1 fruit fly cellular context compared by ENCODE assay signal in genomic region chrX:19317058-19317767, dm6.
TF ChIP-seq lines count a peak whose summit lies in the region.

No protein-coding gene starts in this region.

TF ChIP-seq in whole organism, embryonic, 481 proteins besides CTCF, POLR2A, EP300 and RAD21 (continued from another document and continues in another):
- 0 out of 3 replicates have a peak, but pooled peaks have one; percentile 26 for TF ChIP-seq CG2889 (GFP tag; IDR thresholded peaks at IDR 0.05; lab: Robert Waterston, UW)
- TF ChIP-seq Xrp1 (GFP tag; IDR thresholded peaks at IDR 0.05; lab: Robert Waterston, UW), result 0 out of 2 replicates have a peak, but pooled peaks have one; percentile 30
- peak; percentile 7; the same call in 1 of the 2 replicates for TF ChIP-seq Atf6 (GFP tag; IDR thresholded peaks at IDR 0.05; lab: Robert Waterston, UW)
- TF ChIP-seq ara (GFP tag; IDR thresholded peaks at IDR 0.05; lab: Robert Waterston, UW), result peak; percentile 32; the same call in 1 of the 2 replicates
- TF ChIP-seq CG4730 (GFP tag; IDR thresholded peaks at IDR 0.05; lab: Robert Waterston, UW), result 0 out of 2 replicates have a peak, but pooled peaks have one; percentile 22
- peak; percentile 69 for TF ChIP-seq CG13424 (tag; optimal IDR thresholded peaks at IDR 0.05; lab: Kevin White, UChicago)
- TF ChIP-seq hkb (optimal IDR thresholded peaks at IDR 0.05; lab: Kevin White, UChicago), result no peak
- peak; percentile 70 for TF ChIP-seq hkb (GFP tag; IDR thresholded peaks at IDR 0.05; lab: Robert Waterston, UW)
- TF ChIP-seq nau (GFP tag; optimal IDR thresholded peaks at IDR 0.05; lab: Kevin White, UChicago), result no peak
- TF ChIP-seq sug (tag; optimal IDR thresholded peaks at IDR 0.05; lab: Kevin White, UChicago), result peak; percentile 38
- TF ChIP-seq phol (tag; optimal IDR thresholded peaks at IDR 0.05; lab: Kevin White, UChicago), result peak; percentile 74
- no peak for TF ChIP-seq slp2 (GFP tag; optimal IDR thresholded peaks at IDR 0.05; lab: Kevin White, UChicago)
- TF ChIP-seq C15 (GFP tag; IDR thresholded peaks at IDR 0.05; lab: Robert Waterston, UW), result no peak
- TF ChIP-seq Asciz (GFP tag; optimal IDR thresholded peaks at IDR 0.05; lab: Kevin White, UChicago), result peak; percentile 58
- peak; percentile 82 for TF ChIP-seq CG2712 (tag; optimal IDR thresholded peaks at IDR 0.05; lab: Kevin White, UChicago)
- peak; percentile 77 for TF ChIP-seq unpg (GFP tag; optimal IDR thresholded peaks at IDR 0.05; lab: Kevin White, UChicago)
- TF ChIP-seq ranshi (GFP tag; IDR thresholded peaks at IDR 0.05; lab: Robert Waterston, UW), result peak; percentile 67
- peak; percentile 41 for TF ChIP-seq Nf-YC (tag; optimal IDR thresholded peaks at IDR 0.05; lab: Kevin White, UChicago)
- no peak for TF ChIP-seq fru (optimal IDR thresholded peaks at IDR 0.05; lab: Kevin White, UChicago)
- peak; percentile 2 for TF ChIP-seq D19B (GFP tag; optimal IDR thresholded peaks at IDR 0.05; lab: Kevin White, UChicago)
- TF ChIP-seq CG2120 (GFP tag; optimal IDR thresholded peaks at IDR 0.05; lab: Kevin White, UChicago), result peak; percentile 13
- TF ChIP-seq tgo (GFP tag; IDR thresholded peaks at IDR 0.05; lab: Robert Waterston, UW), result peak; percentile 69
- peak; percentile 42 for TF ChIP-seq fd96Cb (tag; optimal IDR thresholded peaks at IDR 0.05; lab: Kevin White, UChicago)
- 0 out of 2 replicates have a peak, but pooled peaks have one; percentile 28 for TF ChIP-seq CG9215 (GFP tag; IDR thresholded peaks at IDR 0.05; lab: Robert Waterston, UW)
- TF ChIP-seq Vsx1 (GFP tag; optimal IDR thresholded peaks at IDR 0.05; lab: Kevin White, UChicago), result peak; percentile 43
- no peak for TF ChIP-seq chif (GFP tag; optimal IDR thresholded peaks at IDR 0.05; lab: Kevin White, UChicago)
- peak; percentile 35 for TF ChIP-seq CG17328 (GFP tag; IDR thresholded peaks at IDR 0.05; lab: Robert Waterston, UW)
- no peak for TF ChIP-seq repo (GFP tag; optimal IDR thresholded peaks at IDR 0.05; lab: Kevin White, UChicago)
- TF ChIP-seq pan (optimal IDR thresholded peaks at IDR 0.05; lab: Kevin White, UChicago), result no peak
- peak in 1 of 2 experiments; percentile 50 for TF ChIP-seq pan (GFP tag; optimal IDR thresholded peaks at IDR 0.05 in 1 of 2, IDR thresholded peaks at IDR 0.05 in 1 of 2)
- TF ChIP-seq CG11247 (GFP tag; IDR thresholded peaks at IDR 0.05; lab: Robert Waterston, UW), result 0 out of 2 replicates have a peak, but pooled peaks have one; percentile 17
- TF ChIP-seq CG5953 (GFP tag; IDR thresholded peaks at IDR 0.05; lab: Robert Waterston, UW), result no peak
- TF ChIP-seq Chrac-16 (GFP tag; optimal IDR thresholded peaks at IDR 0.05; lab: Kevin White, UChicago), result peak; percentile 10
- peak; percentile 65 for TF ChIP-seq Ptx1 (GFP tag; IDR thresholded peaks at IDR 0.05; lab: Robert Waterston, UW)
- peak; percentile 53 for TF ChIP-seq Rfx (GFP tag; IDR thresholded peaks at IDR 0.05; lab: Robert Waterston, UW)
- peak; percentile 17; the same call in 1 of the 3 replicates for TF ChIP-seq Aef1 (GFP tag; IDR thresholded peaks at IDR 0.05; lab: Robert Waterston, UW)
- TF ChIP-seq CG4820 (GFP tag; optimal IDR thresholded peaks at IDR 0.05; lab: Kevin White, UChicago), result peak; percentile 43
- TF ChIP-seq Hmr (GFP tag; optimal IDR thresholded peaks at IDR 0.05; lab: Kevin White, UChicago), result peak; percentile 64
- TF ChIP-seq NfI (GFP tag; optimal IDR thresholded peaks at IDR 0.05; lab: Kevin White, UChicago), result peak; percentile 50
- TF ChIP-seq Nf-YB (GFP tag; optimal IDR thresholded peaks at IDR 0.05; lab: Kevin White, UChicago), result peak; percentile 44
- peak; percentile 54 for TF ChIP-seq Spps (tag; optimal IDR thresholded peaks at IDR 0.05; lab: Kevin White, UChicago)
- TF ChIP-seq run (tag; optimal IDR thresholded peaks at IDR 0.05; lab: Kevin White, UChicago), result peak; percentile 39
- TF ChIP-seq zf30C (GFP tag; optimal IDR thresholded peaks at IDR 0.05; lab: Kevin White, UChicago), result peak; percentile 52
- 0 out of 2 replicates have a peak, but pooled peaks have one; percentile 10 for TF ChIP-seq Drgx (GFP tag; IDR thresholded peaks at IDR 0.05; lab: Robert Waterston, UW)
- peak; percentile 59 for TF ChIP-seq CG32532 (GFP tag; IDR thresholded peaks at IDR 0.05; lab: Robert Waterston, UW)
- peak; percentile 19; the same call in 1 of the 2 replicates for TF ChIP-seq CG14441 (GFP tag; IDR thresholded peaks at IDR 0.05; lab: Robert Waterston, UW)
- TF ChIP-seq CG11560 (tag; IDR thresholded peaks at IDR 0.05; lab: Robert Waterston, UW), result no peak
- TF ChIP-seq CG10654 (GFP tag; optimal IDR thresholded peaks at IDR 0.05; lab: Kevin White, UChicago), result peak; percentile 5
- peak; percentile 37 for TF ChIP-seq ind (GFP tag; optimal IDR thresholded peaks at IDR 0.05; lab: Kevin White, UChicago)
- peak; percentile 57 for TF ChIP-seq CG34376 (GFP tag; optimal IDR thresholded peaks at IDR 0.05; lab: Kevin White, UChicago)
- TF ChIP-seq tap (tag; optimal IDR thresholded peaks at IDR 0.05; lab: Kevin White, UChicago), result peak; percentile 63
- TF ChIP-seq Camta (GFP tag; optimal IDR thresholded peaks at IDR 0.05; lab: Kevin White, UChicago), result peak; percentile 25
- TF ChIP-seq Atf-2 (GFP tag; optimal IDR thresholded peaks at IDR 0.05; lab: Kevin White, UChicago), result no peak
- no peak for TF ChIP-seq wek (GFP tag; optimal IDR thresholded peaks at IDR 0.05; lab: Kevin White, UChicago)
- TF ChIP-seq Hr51 (GFP tag; optimal IDR thresholded peaks at IDR 0.05; lab: Kevin White, UChicago), result peak in 1 of 2 experiments; percentile 80
- TF ChIP-seq Ets97D (GFP tag; optimal IDR thresholded peaks at IDR 0.05; lab: Kevin White, UChicago), result no peak
- TF ChIP-seq prd (optimal IDR thresholded peaks at IDR 0.05; lab: Kevin White, UChicago), result no peak
- TF ChIP-seq prd (GFP tag; IDR thresholded peaks at IDR 0.05; lab: Robert Waterston, UW), result peak; percentile 53
- TF ChIP-seq CoRest (tag; optimal IDR thresholded peaks at IDR 0.05; lab: Kevin White, UChicago), result peak; percentile 75
- TF ChIP-seq Hand (GFP tag; optimal IDR thresholded peaks at IDR 0.05; lab: Kevin White, UChicago), result peak; percentile 71
- peak; percentile 69 for TF ChIP-seq CG10267 (tag; optimal IDR thresholded peaks at IDR 0.05; lab: Kevin White, UChicago)
- no peak for TF ChIP-seq da (GFP tag; optimal IDR thresholded peaks at IDR 0.05; lab: Kevin White, UChicago)
- peak in 1 of 2 experiments; percentile 15 for TF ChIP-seq eve (GFP tag; optimal IDR thresholded peaks at IDR 0.05; lab: Kevin White, UChicago)
- TF ChIP-seq CG14710 (tag; optimal IDR thresholded peaks at IDR 0.05; lab: Kevin White, UChicago), result peak; percentile 56
- peak; percentile 38; the same call in 1 of the 2 replicates for TF ChIP-seq E2f2 (GFP tag; IDR thresholded peaks at IDR 0.05; lab: Robert Waterston, UW)
- peak; percentile 13 for TF ChIP-seq CG2875 (GFP tag; optimal IDR thresholded peaks at IDR 0.05; lab: Kevin White, UChicago)
- peak; percentile 16 for TF ChIP-seq Max (GFP tag; optimal IDR thresholded peaks at IDR 0.05; lab: Kevin White, UChicago)
- TF ChIP-seq CG31441 (GFP tag; IDR thresholded peaks at IDR 0.05; lab: Robert Waterston, UW), result peak; percentile 78
- TF ChIP-seq CG18764 (GFP tag; optimal IDR thresholded peaks at IDR 0.05; lab: Kevin White, UChicago), result no peak
- peak; percentile 69 for TF ChIP-seq Oli (tag; optimal IDR thresholded peaks at IDR 0.05; lab: Kevin White, UChicago)
- no peak for TF ChIP-seq CG43689 (GFP tag; IDR thresholded peaks at IDR 0.05; lab: Robert Waterston, UW)
- TF ChIP-seq org-1 (GFP tag; optimal IDR thresholded peaks at IDR 0.05; lab: Kevin White, UChicago), result peak; percentile 43
- TF ChIP-seq ems (GFP tag; optimal IDR thresholded peaks at IDR 0.05; lab: Kevin White, UChicago), result no peak
- TF ChIP-seq CG12942 (GFP tag; optimal IDR thresholded peaks at IDR 0.05; lab: Kevin White, UChicago), result peak; percentile 4
- no peak for TF ChIP-seq sens-2 (GFP tag; IDR thresholded peaks at IDR 0.05; lab: Robert Waterston, UW)
- peak; percentile 41 for TF ChIP-seq CG3847 (GFP tag; IDR thresholded peaks at IDR 0.05; lab: Robert Waterston, UW)
- TF ChIP-seq cwo (GFP tag; optimal IDR thresholded peaks at IDR 0.05; lab: Kevin White, UChicago), result peak; percentile 64
- peak; percentile 76 for TF ChIP-seq CG18262 (tag; optimal IDR thresholded peaks at IDR 0.05; lab: Kevin White, UChicago)
- TF ChIP-seq esg (GFP tag; conservative IDR thresholded peaks at IDR 0.05; lab: Robert Waterston, UW), result peak; percentile 21; the same call in 1 of the 2 replicates
- peak; percentile 37 for TF ChIP-seq CG6683 (GFP tag; optimal IDR thresholded peaks at IDR 0.05; lab: Kevin White, UChicago)
- TF ChIP-seq gcm (GFP tag; optimal IDR thresholded peaks at IDR 0.05; lab: Kevin White, UChicago), result peak; percentile 57
- peak; percentile 80 for TF ChIP-seq CG8924 (tag; optimal IDR thresholded peaks at IDR 0.05; lab: Kevin White, UChicago)
- peak; percentile 68 for TF ChIP-seq nmo (GFP tag; optimal IDR thresholded peaks at IDR 0.05; lab: Kevin White, UChicago)
- peak in 1 of 2 experiments; percentile 48 for TF ChIP-seq dpn (GFP tag; optimal IDR thresholded peaks at IDR 0.05; lab: Kevin White, UChicago)
- TF ChIP-seq bigmax (GFP tag; optimal IDR thresholded peaks at IDR 0.05; lab: Kevin White, UChicago), result no peak
- peak; percentile 72 for TF ChIP-seq CG10979 (tag; optimal IDR thresholded peaks at IDR 0.05; lab: Kevin White, UChicago)
- TF ChIP-seq wor (GFP tag; IDR thresholded peaks at IDR 0.05; lab: Robert Waterston, UW), result peak; percentile 31; the same call in 1 of the 2 replicates
- TF ChIP-seq Awh (GFP tag; IDR thresholded peaks at IDR 0.05; lab: Robert Waterston, UW), result 0 out of 2 replicates have a peak, but pooled peaks have one; percentile 18
- TF ChIP-seq CG6689 (GFP tag; IDR thresholded peaks at IDR 0.05; lab: Robert Waterston, UW), result peak; percentile 74
- no peak for TF ChIP-seq insv (GFP tag; optimal IDR thresholded peaks at IDR 0.05; lab: Kevin White, UChicago)
- TF ChIP-seq stwl (tag; optimal IDR thresholded peaks at IDR 0.05; lab: Kevin White, UChicago), result no peak
- TF ChIP-seq zen (tag; optimal IDR thresholded peaks at IDR 0.05; lab: Kevin White, UChicago), result peak; percentile 46
- TF ChIP-seq CG1602 (GFP tag; optimal IDR thresholded peaks at IDR 0.05; lab: Kevin White, UChicago), result peak; percentile 23
- peak; percentile 37 for TF ChIP-seq CG12299 (tag; optimal IDR thresholded peaks at IDR 0.05; lab: Kevin White, UChicago)
- TF ChIP-seq h (optimal IDR thresholded peaks at IDR 0.05; lab: Kevin White, UChicago), result no peak
- peak; percentile 58 for TF ChIP-seq CG10147 (GFP tag; optimal IDR thresholded peaks at IDR 0.05; lab: Kevin White, UChicago)
- TF ChIP-seq PHDP (tag; optimal IDR thresholded peaks at IDR 0.05; lab: Kevin White, UChicago), result peak; percentile 82
- TF ChIP-seq CG2199 (GFP tag; IDR thresholded peaks at IDR 0.05; lab: Robert Waterston, UW), result 0 out of 3 replicates have a peak, but pooled peaks have one; percentile 26
- peak; percentile 23 for TF ChIP-seq Xbp1 (GFP tag; optimal IDR thresholded peaks at IDR 0.05; lab: Kevin White, UChicago)
- TF ChIP-seq lab (GFP tag; optimal IDR thresholded peaks at IDR 0.05; lab: Kevin White, UChicago), result peak; percentile 77
- peak; percentile 23 for TF ChIP-seq CG30403 (GFP tag; optimal IDR thresholded peaks at IDR 0.05; lab: Kevin White, UChicago)
- peak; percentile 30 for TF ChIP-seq mirr (GFP tag; optimal IDR thresholded peaks at IDR 0.05; lab: Kevin White, UChicago)
- peak; percentile 24 for TF ChIP-seq az2 (GFP tag; optimal IDR thresholded peaks at IDR 0.05; lab: Kevin White, UChicago)
- no peak for TF ChIP-seq YL-1 (GFP tag; optimal IDR thresholded peaks at IDR 0.05; lab: Kevin White, UChicago)
- peak; percentile 4 for TF ChIP-seq CG8359 (GFP tag; optimal IDR thresholded peaks at IDR 0.05; lab: Kevin White, UChicago; ENCODE audit: borderline replicate concordance)
- TF ChIP-seq CG10274 (GFP tag; optimal IDR thresholded peaks at IDR 0.05; lab: Kevin White, UChicago), result no peak
- TF ChIP-seq CG15514 (GFP tag; optimal IDR thresholded peaks at IDR 0.05; lab: Kevin White, UChicago), result peak; percentile 30
- peak; percentile 26 for TF ChIP-seq CG9817 (tag; optimal IDR thresholded peaks at IDR 0.05; lab: Kevin White, UChicago)
- peak; percentile 36 for TF ChIP-seq CG4424 (GFP tag; optimal IDR thresholded peaks at IDR 0.05; lab: Kevin White, UChicago)
- TF ChIP-seq CG6254 (GFP tag; optimal IDR thresholded peaks at IDR 0.05; lab: Kevin White, UChicago), result peak; percentile 33
- peak; percentile 17 for TF ChIP-seq nerfin-1 (tag; optimal IDR thresholded peaks at IDR 0.05; lab: Kevin White, UChicago)
- TF ChIP-seq CG12155 (GFP tag; optimal IDR thresholded peaks at IDR 0.05; lab: Kevin White, UChicago), result peak; percentile 51
- TF ChIP-seq Abd-B (GFP tag; optimal IDR thresholded peaks at IDR 0.05; lab: Kevin White, UChicago), result peak; percentile 20
- peak; percentile 39; the same call in 1 of the 2 replicates for TF ChIP-seq stc (GFP tag; IDR thresholded peaks at IDR 0.05; lab: Robert Waterston, UW)
- TF ChIP-seq CG10431 (GFP tag; optimal IDR thresholded peaks at IDR 0.05; lab: Kevin White, UChicago), result no peak
- peak; percentile 64 for TF ChIP-seq D19A (tag; optimal IDR thresholded peaks at IDR 0.05; lab: Kevin White, UChicago)
- TF ChIP-seq grau (tag; optimal IDR thresholded peaks at IDR 0.05; lab: Kevin White, UChicago), result peak; percentile 79
- TF ChIP-seq CG2678 (tag; optimal IDR thresholded peaks at IDR 0.05; lab: Kevin White, UChicago), result peak; percentile 81
- TF ChIP-seq CG18011 (GFP tag; optimal IDR thresholded peaks at IDR 0.05; lab: Kevin White, UChicago), result no peak
- no peak for TF ChIP-seq pum (GFP tag; optimal IDR thresholded peaks at IDR 0.05; lab: Kevin White, UChicago)
- TF ChIP-seq kah (GFP tag; optimal IDR thresholded peaks at IDR 0.05; lab: Kevin White, UChicago), result peak; percentile 38
- TF ChIP-seq CG32767 (GFP tag; IDR thresholded peaks at IDR 0.05; lab: Robert Waterston, UW), result peak; percentile 38; the same call in 1 of the 2 replicates
- TF ChIP-seq D (optimal IDR thresholded peaks at IDR 0.05; lab: Kevin White, UChicago), result no peak
- peak; percentile 28 for TF ChIP-seq D (GFP tag; optimal IDR thresholded peaks at IDR 0.05; lab: Kevin White, UChicago)
- 0 out of 2 replicates have a peak, but pooled peaks have one; percentile 28 for TF ChIP-seq ap (GFP tag; IDR thresholded peaks at IDR 0.05; lab: Robert Waterston, UW)
- TF ChIP-seq tio (GFP tag; optimal IDR thresholded peaks at IDR 0.05; lab: Kevin White, UChicago), result no peak
- TF ChIP-seq E2f1 (GFP tag; IDR thresholded peaks at IDR 0.05; lab: Robert Waterston, UW), result peak; percentile 49; the same call in 1 of the 2 replicates
- TF ChIP-seq Dek (tag; optimal IDR thresholded peaks at IDR 0.05; lab: Kevin White, UChicago), result peak; percentile 45
- 0 out of 3 replicates have a peak, but pooled peaks have one; percentile 34 for TF ChIP-seq ci (GFP tag; IDR thresholded peaks at IDR 0.05; lab: Robert Waterston, UW)
